Fruit fly (Drosophila melanogaster) whole organism, adult: ENCODE results near the gene G6P.

Experiments
- CG11617 ChIP-seq: fragments of 200-800 bp; sonication (Bioruptor generic); optimal IDR thresholded peaks from 2 replicates; lab custom pipeline; 2017; ENCODE audit warnings: mild to moderate bottlenecking, missing biosample characterization, missing genetic modification reagents, missing genetic modification characterization
- CG12768 ChIP-seq: fragments of 200-800 bp; sonication (Bioruptor generic); optimal IDR thresholded peaks from 2 replicates; lab custom pipeline; 2017; ENCODE audit warnings: missing biosample characterization, missing genetic modification characterization, mild to moderate bottlenecking, moderate library complexity, missing genetic modification reagents
- CG14711 ChIP-seq: fragments of 200-800 bp; sonication (Bioruptor generic); optimal IDR thresholded peaks from 2 replicates; lab custom pipeline; 2018; ENCODE audit warnings: missing biosample characterization, mild to moderate bottlenecking, missing genetic modification characterization, moderate library complexity
- CG1620 ChIP-seq: fragments of 200-800 bp; sonication (Bioruptor generic); optimal IDR thresholded peaks from 2 replicates; lab custom pipeline; 2016; ENCODE audit warnings: missing biosample characterization, missing genetic modification characterization
- CG33017 ChIP-seq: fragments of 200-800 bp; sonication (Bioruptor generic); optimal IDR thresholded peaks from 2 replicates; lab custom pipeline; 2018; ENCODE audit warnings: missing biosample characterization, mild to moderate bottlenecking, missing genetic modification characterization, moderate library complexity
- CG5204 ChIP-seq: fragments of 200-800 bp; sonication (Bioruptor generic); optimal IDR thresholded peaks from 2 replicates; lab custom pipeline; 2016; ENCODE audit warnings: missing biosample characterization, missing genetic modification characterization
- CG7045 ChIP-seq: fragments of 200-800 bp; sonication (Bioruptor generic); optimal IDR thresholded peaks from 2 replicates; lab custom pipeline; 2017; ENCODE audit warnings: missing biosample characterization, mild to moderate bottlenecking, missing genetic modification characterization
- CG7101 ChIP-seq: fragments of 200-800 bp; sonication (Bioruptor generic); optimal IDR thresholded peaks from 2 replicates; lab custom pipeline; 2018; ENCODE audit warnings: missing biosample characterization, mild to moderate bottlenecking, missing genetic modification characterization, moderate library complexity
- cnc ChIP-seq, 2 experiments: fragments of >200 bp; optimal IDR thresholded peaks; 2 replicates each; lab custom pipeline; 2017
- kay ChIP-seq: fragments of 200-800 bp; sonication (Bioruptor generic); peaks from one replicate; lab custom pipeline; 2016; ENCODE audit warnings: missing biosample characterization, missing genetic modification characterization, borderline replicate concordance
- ovo ChIP-seq: fragments of 200-800 bp; sonication (Bioruptor generic); optimal IDR thresholded peaks from 2 replicates; lab custom pipeline; 2016; ENCODE audit warnings: missing biosample characterization, missing genetic modification characterization
- pad ChIP-seq: fragments of 200-800 bp; sonication (Bioruptor generic); optimal IDR thresholded peaks from 3 replicates; lab custom pipeline; 2017; ENCODE audit warnings: missing biosample characterization, missing genetic modification characterization, mild to moderate bottlenecking, moderate library complexity, missing genetic modification reagents
- toe ChIP-seq: fragments of 200-800 bp; sonication (Bioruptor generic); optimal IDR thresholded peaks from 2 replicates; lab custom pipeline; 2016; ENCODE audit warnings: missing biosample characterization, missing genetic modification characterization

dm6 chr2L:2864601-2865000 is 49.0 kb upstream of the G6P start:
- TF ChIP-seq CG12768 (GFP tag; lab: Kevin White, UChicago): peak; percentile 68
- no peak for TF ChIP-seq cnc (optimal IDR thresholded peaks at IDR 0.05; lab: Kevin White, UChicago)
- TF ChIP-seq CG7045 (GFP tag; lab: Kevin White, UChicago): peak; percentile 8
- peak; percentile 23 for TF ChIP-seq kay (GFP tag; lab: Kevin White, UChicago)
- TF ChIP-seq toe (GFP tag; lab: Kevin White, UChicago): no peak
- TF ChIP-seq CG33017: no peak
- no peak for TF ChIP-seq pad (GFP tag; lab: Kevin White, UChicago)
- TF ChIP-seq CG7101 (tag; lab: Kevin White, UChicago): peak; percentile 11
- TF ChIP-seq CG11617 (GFP tag; lab: Kevin White, UChicago): no peak
- no peak for TF ChIP-seq CG1620 (GFP tag; lab: Kevin White, UChicago)
- TF ChIP-seq CG5204 (GFP tag; lab: Kevin White, UChicago): no peak
- no peak for TF ChIP-seq ovo (GFP tag; lab: Kevin White, UChicago)
- no peak for TF ChIP-seq CG14711 (tag; lab: Kevin White, UChicago)
